Fruit fly (Drosophila melanogaster) whole organism, wandering third instar larva: ENCODE measurements around the gene ago.
A peak's percentile ranks its signal among the peaks of the same experiment; 100 is the strongest.

Experiments
- Abd-B ChIP-seq: fragments of >200 bp; optimal IDR thresholded peaks from 2 replicates; lab custom pipeline; 2017; ENCODE audit warnings: missing biosample characterization, missing genetic modification characterization
- CG32264 ChIP-seq: fragments of 200-800 bp; sonication (Bioruptor generic); optimal IDR thresholded peaks from 2 replicates; lab custom pipeline; 2016; ENCODE audit warnings: missing biosample characterization, missing genetic modification characterization
- CG9705 ChIP-seq: fragments of 200-800 bp; sonication (Bioruptor generic); optimal IDR thresholded peaks from 2 replicates; lab custom pipeline; 2018; ENCODE audit warnings: missing biosample characterization, mild to moderate bottlenecking, missing genetic modification characterization
- CrebA ChIP-seq: fragments of 200-800 bp; sonication (Bioruptor generic); optimal IDR thresholded peaks from 2 replicates; lab custom pipeline; 2016; ENCODE audit warnings: missing biosample characterization, mild to moderate bottlenecking, missing genetic modification characterization, borderline replicate concordance
- Dif ChIP-seq: fragments of 200-275, 200-300 bp; sonication (Bioruptor generic); optimal IDR thresholded peaks from 2 replicates; lab custom pipeline; 2018; ENCODE audit warnings: missing biosample characterization, missing genetic modification characterization; ENCODE audit not compliant: partially characterized antibody
- Mio ChIP-seq: sonication (Bioruptor generic); optimal IDR thresholded peaks from 2 replicates; lab custom pipeline; 2016; ENCODE audit warnings: missing biosample characterization, missing genetic modification characterization
- Myc ChIP-seq: fragments of >200 bp; optimal IDR thresholded peaks from 2 replicates; lab custom pipeline; 2017
- N ChIP-seq: fragments of >200 bp; optimal IDR thresholded peaks from 2 replicates; lab custom pipeline; 2018; ENCODE audit warnings: missing biosample characterization, missing external identifiers, missing genetic modification characterization
- OdsH ChIP-seq: fragments of 200-800 bp; sonication (Bioruptor generic); optimal IDR thresholded peaks from 2 replicates; lab custom pipeline; 2016; ENCODE audit warnings: missing biosample characterization, mild to moderate bottlenecking, missing genetic modification characterization
- Rel ChIP-seq, 2 experiments: fragments of 200-800 bp; sonication (Bioruptor generic) in 1 of 2; optimal IDR thresholded peaks; 2 replicates in 1 of 2; 3 replicates in 1 of 2; lab custom pipeline; 2016 to 2019; ENCODE audit warnings: mild to moderate bottlenecking in 2 of 2, missing biosample characterization in 2 of 2, missing genetic modification characterization in 2 of 2, moderate library complexity in 1 of 2
- Sp1 ChIP-seq: fragments of 200-800 bp; sonication (Bioruptor generic); optimal IDR thresholded peaks from 3 replicates; lab custom pipeline; 2019; ENCODE audit warnings: missing biosample characterization, mild to moderate bottlenecking, missing genetic modification characterization, moderate library complexity
- Vsx2 ChIP-seq: fragments of 200-300, 225-300 bp; sonication (Bioruptor generic); optimal IDR thresholded peaks from 2 replicates; lab custom pipeline; 2018; ENCODE audit warnings: missing biosample characterization, missing genetic modification characterization; ENCODE audit not compliant: partially characterized antibody
- br ChIP-seq: fragments of 200-800 bp; sonication (Bioruptor generic); optimal IDR thresholded peaks from 2 replicates; lab custom pipeline; 2016; ENCODE audit warnings: missing biosample characterization, missing genetic modification characterization
- brk ChIP-seq: fragments of 200-800 bp; sonication (Bioruptor generic); optimal IDR thresholded peaks from 2 replicates; lab custom pipeline; 2016; ENCODE audit warnings: missing biosample characterization, mild to moderate bottlenecking, missing genetic modification characterization
- dmrt93B ChIP-seq: fragments of 200-800 bp; sonication (Bioruptor generic); optimal IDR thresholded peaks from 2 replicates; lab custom pipeline; 2018; ENCODE audit warnings: missing biosample characterization, mild to moderate bottlenecking, missing genetic modification characterization
- dsf ChIP-seq: sonication (Bioruptor generic); optimal IDR thresholded peaks from 2 replicates; lab custom pipeline; 2016; ENCODE audit warnings: missing biosample characterization, missing genetic modification characterization, borderline replicate concordance
- ey ChIP-seq: fragments of 200-800 bp; sonication (Bioruptor generic); optimal IDR thresholded peaks from 2 replicates; lab custom pipeline; 2016; ENCODE audit warnings: missing biosample characterization, missing genetic modification characterization
- foxo ChIP-seq, 2 experiments: fragments of 200-800 bp; sonication (Bioruptor generic); optimal IDR thresholded peaks; 2 replicates in 1 of 2; 3 replicates in 1 of 2; lab custom pipeline; 2016 to 2017; ENCODE audit warnings: missing biosample characterization in 2 of 2, missing genetic modification characterization in 2 of 2
- fru ChIP-seq: fragments of 200-800 bp; sonication (Bioruptor generic); optimal IDR thresholded peaks from 3 replicates; lab custom pipeline; 2016; ENCODE audit warnings: missing biosample characterization, mild to moderate bottlenecking, missing genetic modification characterization
- h ChIP-seq: fragments of 200-800 bp; sonication (Bioruptor generic); optimal IDR thresholded peaks from 3 replicates; lab custom pipeline; 2016; ENCODE audit warnings: missing biosample characterization, mild to moderate bottlenecking, missing genetic modification characterization
- lola ChIP-seq: fragments of >200 bp; optimal IDR thresholded peaks from 2 replicates; lab custom pipeline; 2017; ENCODE audit warnings: missing biosample characterization, missing genetic modification characterization
- pan ChIP-seq: fragments of >200 bp; optimal IDR thresholded peaks from 2 replicates; lab custom pipeline; 2017
- psq ChIP-seq: fragments of 200-800 bp; sonication (Bioruptor generic); optimal IDR thresholded peaks from 3 replicates; lab custom pipeline; 2017; ENCODE audit warnings: missing biosample characterization, mild to moderate bottlenecking, missing genetic modification characterization, moderate library complexity
- rgr ChIP-seq: fragments of 200-800 bp; sonication (Bioruptor generic); optimal IDR thresholded peaks from 3 replicates; lab custom pipeline; 2016; ENCODE audit warnings: missing biosample characterization, mild to moderate bottlenecking, missing genetic modification characterization
- sv ChIP-seq: fragments of 200-800 bp; sonication (Bioruptor generic); optimal IDR thresholded peaks from 3 replicates; lab custom pipeline; 2016; ENCODE audit warnings: missing biosample characterization, missing genetic modification characterization
- woc ChIP-seq: sonication (Bioruptor generic); optimal IDR thresholded peaks from 2 replicates; lab custom pipeline; 2016; ENCODE audit warnings: missing biosample characterization, mild to moderate bottlenecking, missing genetic modification characterization

The ago gene

dm6 chr3L:4253611-4254300 lies 350 bp downstream of the ago start:
- TF ChIP-seq brk (GFP tag; lab: Kevin White, UChicago) = no peak
- TF ChIP-seq N (GFP tag; lab: Kevin White, UChicago) = peak; percentile 14
- TF ChIP-seq Rel (GFP tag; optimal IDR thresholded peaks at IDR 0.05; lab: Kevin White, UChicago) = no peak
- peak; percentile 97 for TF ChIP-seq Rel (tag; optimal IDR thresholded peaks at IDR 0.05; lab: Kevin White, UChicago)
- no peak for TF ChIP-seq woc (GFP tag; lab: Kevin White, UChicago)
- no peak for TF ChIP-seq Sp1 (GFP tag; lab: Kevin White, UChicago)
- no peak for TF ChIP-seq Dif (GFP tag; lab: Kevin White, UChicago)

dm6 chr3L:4252862-4253610 lies 1.1 kb downstream of the ago start:
- TF ChIP-seq woc (GFP tag; lab: Kevin White, UChicago) = peak; percentile 45
- no peak for TF ChIP-seq CrebA (GFP tag; lab: Kevin White, UChicago)
- TF ChIP-seq Sp1 (GFP tag; lab: Kevin White, UChicago) = peak; percentile 18
- TF ChIP-seq pan (lab: Kevin White, UChicago) = no peak
- no peak for TF ChIP-seq lola (GFP tag; lab: Kevin White, UChicago)
- TF ChIP-seq br (GFP tag; lab: Kevin White, UChicago) = no peak
- peak; percentile 32 for TF ChIP-seq rgr (GFP tag; lab: Kevin White, UChicago)
- TF ChIP-seq dmrt93B = no peak
- TF ChIP-seq Dif (GFP tag; lab: Kevin White, UChicago) = no peak
- TF ChIP-seq dsf (GFP tag; lab: Kevin White, UChicago) = no peak
- peak; percentile 28 for TF ChIP-seq Myc (lab: Kevin White, UChicago)
- peak in 1 of 2 experiments; percentile 28 for TF ChIP-seq foxo (GFP tag; optimal IDR thresholded peaks at IDR 0.05; lab: Kevin White, UChicago)
- peak; percentile 30 for TF ChIP-seq ey (GFP tag; lab: Kevin White, UChicago)
- TF ChIP-seq fru (GFP tag; lab: Kevin White, UChicago) = peak; percentile 46
- peak; percentile 84 for TF ChIP-seq psq
- TF ChIP-seq Vsx2 = no peak
- TF ChIP-seq h (GFP tag; lab: Kevin White, UChicago) = peak; percentile 23

dm6 chr3L:4252121-4252861 lies 1.8 kb downstream of the ago start:
- TF ChIP-seq psq = peak; percentile 89
- peak; percentile 3 for TF ChIP-seq CG9705
- TF ChIP-seq Rel (GFP tag; optimal IDR thresholded peaks at IDR 0.05; lab: Kevin White, UChicago) = no peak
- TF ChIP-seq Rel (tag; optimal IDR thresholded peaks at IDR 0.05; lab: Kevin White, UChicago) = peak; percentile 15
- TF ChIP-seq Dif (GFP tag; lab: Kevin White, UChicago) = peak; percentile 32
- TF ChIP-seq sv (GFP tag; lab: Kevin White, UChicago) = no peak
- peak; percentile 79 for TF ChIP-seq fru (GFP tag; lab: Kevin White, UChicago)
- peak; percentile 52 for TF ChIP-seq woc (GFP tag; lab: Kevin White, UChicago)
- TF ChIP-seq Mio (GFP tag; lab: Kevin White, UChicago) = no peak
- TF ChIP-seq Myc (lab: Kevin White, UChicago) = peak; percentile 50
- no peak for TF ChIP-seq ey (GFP tag; lab: Kevin White, UChicago)
- no peak for TF ChIP-seq CG32264 (GFP tag; lab: Kevin White, UChicago)
- no peak for TF ChIP-seq Vsx2
- no peak for TF ChIP-seq OdsH (GFP tag; lab: Kevin White, UChicago)

dm6 chr3L:4242428-4242827 lies 11.7 kb downstream of the ago start, which contains the start of gene pav:
pav (plus strand) TSS chr3L:4242734.
- TF ChIP-seq Abd-B (GFP tag; lab: Kevin White, UChicago) (no peak), OdsH (GFP tag; lab: Kevin White, UChicago) (peak; percentile 1)
